Fruit fly (Drosophila melanogaster): ENCODE results near the gene pros.

dm6 chr3R:11452041-11452440 is 123.8 kb downstream of the pros start:
- no peak for TF ChIP-seq OdsH (GFP tag; optimal IDR thresholded peaks at IDR 0.05)
- TF ChIP-seq Rel (GFP tag; optimal IDR thresholded peaks at IDR 0.05), result no peak
- TF ChIP-seq Rel (tag; optimal IDR thresholded peaks at IDR 0.05), result no peak
- no peak for TF ChIP-seq lola (GFP tag; optimal IDR thresholded peaks at IDR 0.05)
- TF ChIP-seq usp (GFP tag; optimal IDR thresholded peaks at IDR 0.05), result no peak
- TF ChIP-seq Hr78 (GFP tag; optimal IDR thresholded peaks at IDR 0.05), result no peak
- no peak for TF ChIP-seq CG32264 (GFP tag; optimal IDR thresholded peaks at IDR 0.05)
- no peak for TF ChIP-seq GATAd (GFP tag; optimal IDR thresholded peaks at IDR 0.05)
- no peak for TF ChIP-seq pan (optimal IDR thresholded peaks at IDR 0.05)
- no peak for TF ChIP-seq Hnf4 (GFP tag; optimal IDR thresholded peaks at IDR 0.05)
- no peak for TF ChIP-seq Mio (GFP tag; optimal IDR thresholded peaks at IDR 0.05)
- TF ChIP-seq sv (GFP tag; optimal IDR thresholded peaks at IDR 0.05), result no peak
- peak; percentile 80 for TF ChIP-seq Myc (optimal IDR thresholded peaks at IDR 0.05)
- peak; percentile 62 for TF ChIP-seq N (GFP tag; optimal IDR thresholded peaks at IDR 0.05)
- no peak for TF ChIP-seq br (GFP tag; optimal IDR thresholded peaks at IDR 0.05)
